Worm (Caenorhabditis elegans) whole organism, young adult: Measurements from ENCODE around the gene lgc-43.

Experiments used
- C17E4.6 ChIP-seq: fragments of 200-800 bp; sonication (Bioruptor generic); IDR thresholded peaks from 2 replicates; pipeline ENCODE4 v1.3.6; 2022; ENCODE audit warnings: missing genetic modification reagents, missing genetic modification characterization, missing compliant biosample characterization
- F39B2.1 ChIP-seq: fragments of 200-800 bp; sonication (Bioruptor generic); IDR thresholded peaks from 2 replicates; pipeline ENCODE4 v1.3.6; 2022; ENCODE audit warnings: missing genetic modification reagents, missing genetic modification characterization, missing compliant biosample characterization
- F52B5.7 ChIP-seq: sonication (generic microtip); optimal IDR thresholded peaks from 2 replicates; lab custom pipeline; 2016; ENCODE audit warnings: mild to moderate bottlenecking, missing genetic modification characterization, missing compliant biosample characterization
- ama-1 ChIP-seq, 3 experiments: fragments of 150-350 bp in 1 of 3; sonication (generic microtip) in 2 of 3; optimal IDR thresholded peaks; 2 replicates each; lab custom pipeline; 2014 to 2018; ENCODE audit warnings: missing biosample characterization in 2 of 3, missing genetic modification characterization in 2 of 3, missing genetic modification reagents in 2 of 3
- dox-1 ChIP-seq: fragments of 200-800 bp; sonication (Bioruptor generic); IDR thresholded peaks from 2 replicates; pipeline ENCODE4 v1.3.6; 2022; ENCODE audit warnings: missing genetic modification reagents, missing genetic modification characterization, missing compliant biosample characterization
- efl-1 ChIP-seq: fragments of 150-350 bp; optimal IDR thresholded peaks from 2 replicates; lab custom pipeline; 2014; ENCODE audit warnings: missing biosample characterization, missing genetic modification reagents, missing genetic modification characterization
- mcd-1 ChIP-seq: fragments of 200-800 bp; sonication (Bioruptor generic); IDR thresholded peaks from 2 replicates; pipeline ENCODE4 v1.3.6; 2022; ENCODE audit warnings: missing genetic modification reagents, missing genetic modification characterization, missing compliant biosample characterization
- nhr-80 ChIP-seq: sonication (generic microtip); optimal IDR thresholded peaks from 2 replicates; lab custom pipeline; 2016; ENCODE audit warnings: missing genetic modification characterization, missing compliant biosample characterization
- unc-62 ChIP-seq: fragments of 150-350 bp; optimal IDR thresholded peaks from 2 replicates; lab custom pipeline; 2014; ENCODE audit warnings: missing biosample characterization, missing genetic modification reagents, missing genetic modification characterization

ce11 chrIV:10576050-10576449 lies 2.4 kb upstream of the lgc-43 start, which contains the start of gene efn-2:
- TF ChIP-seq efl-1 (GFP tag; lab: Kevin White, UChicago) (no peak), dox-1 (no peak), F39B2.1 (no peak), ama-1 (optimal IDR thresholded peaks at IDR 0.05; lab: Kevin White, UChicago) (no peak), ama-1 (GFP tag; optimal IDR thresholded peaks at IDR 0.05; lab: Kevin White, UChicago) (no peak), C17E4.6 (no peak), F52B5.7 (no peak), unc-62 (GFP tag; lab: Kevin White, UChicago) (no peak), nhr-80 (tag; lab: Kevin White, UChicago) (no peak), mcd-1 (no peak)
